Fruit fly (Drosophila melanogaster): ENCODE measurements around the gene eIF4EHP.

Gene eIF4EHP

DNA sequence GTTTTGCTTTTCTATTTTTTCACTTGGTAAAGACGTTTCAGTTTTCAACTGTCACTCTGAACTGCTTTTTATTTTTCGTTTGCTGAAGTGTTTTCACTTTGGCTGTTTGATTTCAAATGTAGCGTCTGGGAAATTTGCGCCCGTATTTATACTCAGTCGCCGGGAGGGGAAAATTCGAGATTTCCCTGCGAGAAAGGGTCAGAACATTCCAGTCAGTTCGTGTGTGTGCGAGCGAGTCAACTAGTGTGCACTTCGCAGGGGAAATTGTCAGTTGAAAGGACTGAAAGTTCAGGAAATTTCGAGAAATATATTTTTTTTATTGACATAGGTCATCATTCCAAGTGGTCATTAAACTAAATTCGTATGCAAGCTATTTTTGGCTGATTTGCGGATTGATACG is 51.6 kb downstream of the eIF4EHP start, which contains the start of gene Hsp68:
Gene Hsp68, minus strand, starts transcription at position 123 of the 400 bp plus-strand sequence.
- TF ChIP-seq Rel (GFP tag; optimal IDR thresholded peaks at IDR 0.05) (no peak), Rel (tag; optimal IDR thresholded peaks at IDR 0.05) (peak; percentile 60), jim (GFP tag; optimal IDR thresholded peaks at IDR 0.05) (no peak), dl (GFP tag; optimal IDR thresholded peaks at IDR 0.05; ENCODE audit: insufficient read depth in 1 of 2, partially characterized antibody in 2 of 2) (no peak), Abd-B (GFP tag; optimal IDR thresholded peaks at IDR 0.05) (no peak), rgr (GFP tag; optimal IDR thresholded peaks at IDR 0.05) (no peak), Myc (optimal IDR thresholded peaks at IDR 0.05) (peak; percentile 17), Sp1 (GFP tag; optimal IDR thresholded peaks at IDR 0.05) (peak; percentile 24)

DNA sequence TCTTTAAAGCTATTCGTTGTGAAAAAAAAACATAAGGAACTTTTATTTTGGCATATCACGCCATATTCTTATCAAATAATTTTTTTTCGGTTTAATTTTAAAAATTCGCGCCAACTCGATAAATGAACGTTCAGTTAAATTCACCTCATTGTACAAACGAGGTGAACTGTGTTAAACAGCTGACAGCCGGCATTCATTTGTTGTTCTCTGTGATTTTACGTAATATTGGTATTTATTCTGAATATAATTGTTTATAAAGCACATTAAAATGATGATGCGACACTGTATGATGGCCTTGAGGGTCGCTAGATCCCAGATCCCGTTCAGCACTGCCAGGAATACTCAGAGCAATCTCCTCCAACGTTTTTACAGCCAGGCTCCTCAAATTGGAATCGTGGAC is 54.5 kb downstream of the eIF4EHP start, which contains the start of gene CG6000:
Gene CG6000, plus strand, starts transcription at position 165 of the 400 bp plus-strand sequence.
- TF ChIP-seq Myc (optimal IDR thresholded peaks at IDR 0.05) (peak; percentile 34), foxo (GFP tag; optimal IDR thresholded peaks at IDR 0.05) (no peak), CG9705 (GFP tag; optimal IDR thresholded peaks at IDR 0.05) (no peak), Hr83 (GFP tag; optimal IDR thresholded peaks at IDR 0.05; ENCODE audit: poor library complexity, severe bottlenecking) (no peak), Hnf4 (GFP tag; optimal IDR thresholded peaks at IDR 0.05) (no peak), pan (optimal IDR thresholded peaks at IDR 0.05) (no peak)

DNA sequence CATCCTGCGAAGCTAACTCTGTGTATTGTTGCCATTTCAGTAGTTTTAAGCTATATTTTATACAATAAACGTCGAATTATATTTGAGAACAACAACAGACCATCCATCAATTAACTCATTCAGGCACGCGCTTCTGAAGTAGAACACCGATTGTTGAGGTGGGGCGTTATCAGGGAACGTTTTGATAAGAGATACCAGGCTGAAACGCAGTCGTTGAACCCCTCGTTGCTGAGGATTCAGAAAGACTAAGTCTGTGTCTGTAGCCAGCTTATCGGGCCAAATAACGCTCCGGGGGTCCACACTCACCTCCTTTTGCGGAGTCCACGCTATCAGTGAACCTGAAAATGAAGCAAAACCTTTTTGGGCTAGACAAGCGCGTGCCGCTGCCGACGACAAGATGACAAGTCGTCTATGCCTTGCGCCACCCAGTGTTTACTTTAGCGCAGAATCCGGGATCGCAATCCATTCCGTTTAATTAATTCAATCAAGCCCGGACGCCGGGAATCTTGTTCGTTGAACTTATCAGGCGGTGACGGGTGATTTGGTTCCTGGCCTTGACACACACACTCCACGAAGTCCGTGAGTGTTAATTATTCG is 55.2 kb downstream of the eIF4EHP start:
- TF ChIP-seq h (GFP tag; optimal IDR thresholded peaks at IDR 0.05) (peak; percentile 95), Rel (GFP tag; optimal IDR thresholded peaks at IDR 0.05) (no peak), Rel (tag; optimal IDR thresholded peaks at IDR 0.05) (peak; percentile 95), br (GFP tag; optimal IDR thresholded peaks at IDR 0.05) (peak; percentile 84), pan (optimal IDR thresholded peaks at IDR 0.05) (no peak), dl (GFP tag; optimal IDR thresholded peaks at IDR 0.05; ENCODE audit: insufficient read depth in 1 of 2, partially characterized antibody in 2 of 2) (no peak), sv (GFP tag; optimal IDR thresholded peaks at IDR 0.05) (no peak), Sp1 (GFP tag; optimal IDR thresholded peaks at IDR 0.05) (no peak)

DNA sequence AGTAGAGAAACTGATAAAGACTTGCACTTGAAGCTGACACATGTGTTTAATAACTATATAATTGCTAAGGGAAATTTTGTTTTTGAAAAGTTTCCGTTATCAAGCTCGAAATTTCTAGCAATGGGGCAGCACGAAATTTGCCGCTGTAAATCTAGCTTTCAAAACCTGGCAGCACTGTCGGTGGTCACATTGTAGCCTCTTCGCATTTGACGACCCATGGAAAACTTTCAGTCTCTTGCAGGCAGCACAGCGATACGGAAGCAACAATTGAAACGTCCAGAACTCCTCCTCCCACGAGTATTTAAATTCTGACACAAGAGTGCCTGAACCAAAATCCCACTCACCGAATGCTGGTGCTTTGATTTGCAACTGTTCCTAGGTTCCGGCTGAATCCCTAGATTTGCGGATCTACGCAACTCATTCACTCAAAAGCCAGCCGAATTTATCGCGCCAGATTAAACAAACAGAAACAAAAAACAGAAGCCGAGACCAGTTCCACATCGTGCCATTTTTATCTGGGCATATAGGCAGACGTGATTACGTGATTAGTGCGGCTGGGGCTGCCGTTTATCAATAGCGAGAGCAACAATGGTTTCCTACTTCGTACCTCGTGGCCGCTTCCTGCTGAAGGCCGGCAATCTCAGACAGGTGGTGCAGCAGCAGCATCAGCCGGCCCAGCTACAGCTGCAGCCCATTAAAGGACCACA is 57.1 kb downstream of the eIF4EHP start:
- TF ChIP-seq h (GFP tag; optimal IDR thresholded peaks at IDR 0.05) (peak; percentile 11), CG9705 (GFP tag; optimal IDR thresholded peaks at IDR 0.05) (no peak), Dfd (GFP tag; optimal IDR thresholded peaks at IDR 0.05) (no peak), Myc (optimal IDR thresholded peaks at IDR 0.05) (no peak), Rel (GFP tag; optimal IDR thresholded peaks at IDR 0.05) (no peak), Rel (tag; optimal IDR thresholded peaks at IDR 0.05) (peak; percentile 28), Abd-B (GFP tag; optimal IDR thresholded peaks at IDR 0.05) (no peak), Dif (GFP tag; optimal IDR thresholded peaks at IDR 0.05; ENCODE audit: partially characterized antibody) (peak; percentile 54)

DNA sequence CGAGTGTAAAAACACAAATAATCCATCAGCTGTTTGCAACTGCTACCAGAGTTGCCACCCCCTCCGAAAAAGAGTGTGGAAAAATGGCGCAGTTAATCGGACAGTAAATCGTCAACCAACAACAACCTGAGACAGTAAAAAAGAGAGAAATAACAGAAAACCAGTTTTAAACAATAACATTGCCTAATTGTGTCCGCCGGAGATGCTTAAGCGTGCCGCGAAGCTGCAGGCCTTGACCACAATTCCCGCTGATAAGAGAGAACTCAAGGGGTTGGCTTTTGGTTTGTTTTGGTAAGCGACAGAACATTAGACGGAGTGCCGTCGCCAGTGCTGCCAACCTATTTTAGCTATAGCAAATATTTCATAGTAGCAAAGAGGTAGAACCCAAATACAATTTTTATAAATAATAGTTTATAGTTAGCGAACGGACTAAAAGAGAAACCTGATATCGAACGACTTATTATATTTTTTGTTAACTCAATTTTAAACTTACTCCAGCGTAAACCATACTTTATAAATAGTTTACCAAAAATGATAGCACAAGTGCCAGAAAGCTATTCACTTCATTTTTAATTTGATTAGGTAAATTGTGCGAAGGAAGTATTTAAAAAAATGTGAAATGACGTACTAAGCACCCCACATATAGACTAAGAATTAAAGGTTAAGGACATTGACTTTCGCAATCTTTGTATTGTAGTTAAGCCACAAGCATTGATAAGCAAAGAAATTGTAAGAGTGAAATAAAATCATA is 57.9 kb downstream of the eIF4EHP start, which contains the start of the genes Atg6 and Pisd:
Gene Atg6, minus strand, starts transcription at position 93 of the 751 bp plus-strand sequence.
Gene Pisd, plus strand, starts transcription at position 94 of the 751 bp plus-strand sequence.
- TF ChIP-seq jim (GFP tag; optimal IDR thresholded peaks at IDR 0.05) (no peak), CG32264 (GFP tag; optimal IDR thresholded peaks at IDR 0.05) (no peak), Sp1 (GFP tag; optimal IDR thresholded peaks at IDR 0.05) (peak; percentile 44), rgr (GFP tag; optimal IDR thresholded peaks at IDR 0.05) (peak; percentile 57), ey (GFP tag; optimal IDR thresholded peaks at IDR 0.05) (peak; percentile 33), Dif (GFP tag; optimal IDR thresholded peaks at IDR 0.05; ENCODE audit: partially characterized antibody) (no peak), foxo (GFP tag; optimal IDR thresholded peaks at IDR 0.05) (peak in 1 of 2 experiments; percentile 44), CrebA (GFP tag; optimal IDR thresholded peaks at IDR 0.05; ENCODE audit: borderline replicate concordance) (no peak), Hr78 (GFP tag; optimal IDR thresholded peaks at IDR 0.05) (no peak), CG9705 (GFP tag; optimal IDR thresholded peaks at IDR 0.05) (no peak), N (GFP tag; optimal IDR thresholded peaks at IDR 0.05) (no peak), br (GFP tag; optimal IDR thresholded peaks at IDR 0.05) (no peak), OdsH (GFP tag; optimal IDR thresholded peaks at IDR 0.05) (no peak), lola (GFP tag; optimal IDR thresholded peaks at IDR 0.05) (no peak), usp (GFP tag; optimal IDR thresholded peaks at IDR 0.05) (no peak), Hnf4 (GFP tag; optimal IDR thresholded peaks at IDR 0.05) (peak; percentile 33), dmrt93B (GFP tag; optimal IDR thresholded peaks at IDR 0.05) (no peak), Jra (GFP tag; optimal IDR thresholded peaks at IDR 0.05) (no peak), GATAd (GFP tag; optimal IDR thresholded peaks at IDR 0.05) (no peak), HLH106 (tag; optimal IDR thresholded peaks at IDR 0.05) (peak; percentile 31), Myc (optimal IDR thresholded peaks at IDR 0.05) (peak; percentile 77), sage (GFP tag; optimal IDR thresholded peaks at IDR 0.05) (no peak), h (GFP tag; optimal IDR thresholded peaks at IDR 0.05) (peak; percentile 78), brk (GFP tag; optimal IDR thresholded peaks at IDR 0.05) (no peak), Hr83 (GFP tag; optimal IDR thresholded peaks at IDR 0.05; ENCODE audit: poor library complexity, severe bottlenecking) (no peak), Dfd (GFP tag; optimal IDR thresholded peaks at IDR 0.05) (no peak), psq (GFP tag; optimal IDR thresholded peaks at IDR 0.05) (peak; percentile 26), pan (optimal IDR thresholded peaks at IDR 0.05) (no peak), Rel (GFP tag; optimal IDR thresholded peaks at IDR 0.05) (no peak), Rel (tag; optimal IDR thresholded peaks at IDR 0.05) (peak; percentile 54), woc (GFP tag; optimal IDR thresholded peaks at IDR 0.05) (peak; percentile 66), sv (GFP tag; optimal IDR thresholded peaks at IDR 0.05) (no peak), tai (GFP tag; optimal IDR thresholded peaks at IDR 0.05) (no peak)
